In genomic region chrX:10329659-10330289, dm6 we compare ENCODE assay signal across 6 fruit fly cellular contexts.
TF ChIP-seq lines count a peak whose summit lies in the region.

Gene Gip (minus strand): TSS chrX:10329872.

- peak; percentile 39 to 49 for TF ChIP-seq CTCF in S2 (optimal IDR thresholded peaks at IDR 0.05; lab: Kevin White, UChicago)
- peak; percentile 90 for TF ChIP-seq CTCF in whole organism, embryonic (GFP tag; optimal IDR thresholded peaks at IDR 0.05; lab: Kevin White, UChicago)

TF ChIP-seq in whole organism, adult, 20 proteins besides CTCF, POLR2A, EP300 and RAD21 (continues in another document):
- TF ChIP-seq Crg-1 (GFP tag; optimal IDR thresholded peaks at IDR 0.05; lab: Kevin White, UChicago), result peak; percentile 38
- peak; percentile 81 for TF ChIP-seq kay (GFP tag; lab: Kevin White, UChicago; ENCODE audit: borderline replicate concordance)
- TF ChIP-seq CG5204 (GFP tag; optimal IDR thresholded peaks at IDR 0.05; lab: Kevin White, UChicago), result no peak
- no peak for TF ChIP-seq CG7045 (GFP tag; optimal IDR thresholded peaks at IDR 0.05; lab: Kevin White, UChicago)
- peak; percentile 71 for TF ChIP-seq CG7101 (tag; optimal IDR thresholded peaks at IDR 0.05; lab: Kevin White, UChicago)
- TF ChIP-seq CG1620 (GFP tag; optimal IDR thresholded peaks at IDR 0.05; lab: Kevin White, UChicago), result peak; percentile 10
- peak; percentile 89 for TF ChIP-seq pad (GFP tag; optimal IDR thresholded peaks at IDR 0.05; lab: Kevin White, UChicago)
- TF ChIP-seq ovo (GFP tag; optimal IDR thresholded peaks at IDR 0.05; lab: Kevin White, UChicago), result peak; percentile 71
- TF ChIP-seq bab1 (GFP tag; optimal IDR thresholded peaks at IDR 0.05; lab: Kevin White, UChicago), result peak; percentile 85
- peak; percentile 50 for TF ChIP-seq cic (GFP tag; optimal IDR thresholded peaks at IDR 0.05; lab: Kevin White, UChicago)
- TF ChIP-seq CG12768 (GFP tag; optimal IDR thresholded peaks at IDR 0.05; lab: Kevin White, UChicago), result peak; percentile 61
- TF ChIP-seq tj (GFP tag; optimal IDR thresholded peaks at IDR 0.05; lab: Kevin White, UChicago), result peak; percentile 61
- peak; percentile 55 for TF ChIP-seq CG14711 (tag; optimal IDR thresholded peaks at IDR 0.05; lab: Kevin White, UChicago)
- no peak for TF ChIP-seq Clk (GFP tag; optimal IDR thresholded peaks at IDR 0.05; lab: Kevin White, UChicago)
- TF ChIP-seq Mnt (GFP tag; optimal IDR thresholded peaks at IDR 0.05; lab: Kevin White, UChicago), result peak; percentile 83
- peak; percentile 49 for TF ChIP-seq CG33017 (tag; optimal IDR thresholded peaks at IDR 0.05; lab: Kevin White, UChicago)
- TF ChIP-seq CG11617 (GFP tag; optimal IDR thresholded peaks at IDR 0.05; lab: Kevin White, UChicago), result peak; percentile 62
- TF ChIP-seq cnc (optimal IDR thresholded peaks at IDR 0.05; lab: Kevin White, UChicago), result no peak

TF ChIP-seq in whole organism, embryonic, 481 proteins besides CTCF, POLR2A, EP300 and RAD21 (continues in another document):
- TF ChIP-seq Rfx (GFP tag; IDR thresholded peaks at IDR 0.05; lab: Robert Waterston, UW), result peak; percentile 19; the same call in 1 of the 2 replicates
- TF ChIP-seq lilli (GFP tag; optimal IDR thresholded peaks at IDR 0.05; lab: Kevin White, UChicago), result peak; percentile 26
- peak; percentile 17 for TF ChIP-seq HHEX (GFP tag; optimal IDR thresholded peaks at IDR 0.05; lab: Kevin White, UChicago)
- peak; percentile 36 for TF ChIP-seq Fer1 (GFP tag; optimal IDR thresholded peaks at IDR 0.05; lab: Kevin White, UChicago)
- TF ChIP-seq her (GFP tag; optimal IDR thresholded peaks at IDR 0.05; lab: Kevin White, UChicago), result peak; percentile 12
- no peak for TF ChIP-seq zf30C (GFP tag; optimal IDR thresholded peaks at IDR 0.05; lab: Kevin White, UChicago)
- no peak for TF ChIP-seq CG7987 (GFP tag; optimal IDR thresholded peaks at IDR 0.05; lab: Kevin White, UChicago)
- TF ChIP-seq bbx (GFP tag; IDR thresholded peaks at IDR 0.05; lab: Robert Waterston, UW; ENCODE audit: partially characterized antibody), result peak; percentile 16; the same call in 1 of the 2 replicates
- TF ChIP-seq cato (GFP tag; optimal IDR thresholded peaks at IDR 0.05; lab: Kevin White, UChicago; ENCODE audit: borderline replicate concordance), result no peak
- TF ChIP-seq CG12659 (GFP tag; optimal IDR thresholded peaks at IDR 0.05; lab: Kevin White, UChicago), result peak; percentile 1
- peak; percentile 60; the same call in 1 of the 3 replicates for TF ChIP-seq Dbx (GFP tag; IDR thresholded peaks at IDR 0.05; lab: Robert Waterston, UW)
- TF ChIP-seq kay (GFP tag; optimal IDR thresholded peaks at IDR 0.05; lab: Kevin White, UChicago), result no peak
- TF ChIP-seq CG13287 (GFP tag; IDR thresholded peaks at IDR 0.05; lab: Robert Waterston, UW; ENCODE audit: partially characterized antibody), result peak; percentile 27; the same call in 1 of the 2 replicates
- TF ChIP-seq CrebB (tag; optimal IDR thresholded peaks at IDR 0.05; lab: Kevin White, UChicago), result peak; percentile 33
- TF ChIP-seq sens (GFP tag; lab: Kevin White, UChicago), result peak; percentile 81
- TF ChIP-seq tup (GFP tag; optimal IDR thresholded peaks at IDR 0.05; lab: Kevin White, UChicago), result no peak
- TF ChIP-seq Adf1 (GFP tag; IDR thresholded peaks at IDR 0.05; lab: Robert Waterston, UW), result peak; percentile 50

TF ChIP-seq in whole organism, prepupa, 60 proteins besides CTCF, POLR2A, EP300 and RAD21 (continues in another document):
- TF ChIP-seq CG6808 (GFP tag; optimal IDR thresholded peaks at IDR 0.05; lab: Kevin White, UChicago), result no peak
- no peak for TF ChIP-seq CG6276 (GFP tag; optimal IDR thresholded peaks at IDR 0.05; lab: Kevin White, UChicago)
- TF ChIP-seq net (GFP tag; optimal IDR thresholded peaks at IDR 0.05; lab: Kevin White, UChicago), result peak; percentile 40
- no peak for TF ChIP-seq CG8632 (GFP tag; optimal IDR thresholded peaks at IDR 0.05; lab: Kevin White, UChicago)
- no peak for TF ChIP-seq dac (GFP tag; optimal IDR thresholded peaks at IDR 0.05; lab: Kevin White, UChicago)
- no peak for TF ChIP-seq CG10669 (GFP tag; optimal IDR thresholded peaks at IDR 0.05; lab: Kevin White, UChicago)
- no peak for TF ChIP-seq eg (GFP tag; IDR thresholded peaks at IDR 0.05; lab: Robert Waterston, UW)
- peak; percentile 80 for TF ChIP-seq Eip78C (GFP tag; lab: Kevin White, UChicago)
- TF ChIP-seq Hr39 (GFP tag; optimal IDR thresholded peaks at IDR 0.05; lab: Kevin White, UChicago), result no peak
- TF ChIP-seq topi (GFP tag; optimal IDR thresholded peaks at IDR 0.05; lab: Kevin White, UChicago), result peak; percentile 56
- TF ChIP-seq Ets96B (tag; optimal IDR thresholded peaks at IDR 0.05; lab: Kevin White, UChicago), result no peak
- TF ChIP-seq CG6163 (GFP tag; IDR thresholded peaks at IDR 0.05; lab: Robert Waterston, UW), result no peak; the same call in 2 of the 3 replicates
- TF ChIP-seq pdm3 (GFP tag; optimal IDR thresholded peaks at IDR 0.05; lab: Kevin White, UChicago), result peak; percentile 22
- no peak for TF ChIP-seq Hr4 (GFP tag; optimal IDR thresholded peaks at IDR 0.05; lab: Kevin White, UChicago)
- TF ChIP-seq Lpt (GFP tag; optimal IDR thresholded peaks at IDR 0.05; lab: Kevin White, UChicago), result no peak
- TF ChIP-seq cyc (GFP tag; optimal IDR thresholded peaks at IDR 0.05; lab: Kevin White, UChicago), result no peak
- no peak for TF ChIP-seq salr (GFP tag; optimal IDR thresholded peaks at IDR 0.05; lab: Kevin White, UChicago)
- TF ChIP-seq CG9139 (GFP tag; optimal IDR thresholded peaks at IDR 0.05; lab: Kevin White, UChicago), result no peak
- TF ChIP-seq CG8119 (GFP tag; IDR thresholded peaks at IDR 0.05; lab: Robert Waterston, UW), result peak; percentile 29; the same call in 1 of the 3 replicates
- TF ChIP-seq CG3032 (tag; optimal IDR thresholded peaks at IDR 0.05; lab: Kevin White, UChicago), result no peak

TF ChIP-seq in whole organism, pupa, 21 proteins besides CTCF, POLR2A, EP300 and RAD21:
- no peak for TF ChIP-seq CG10348 (GFP tag; IDR thresholded peaks at IDR 0.05; lab: Robert Waterston, UW)
- TF ChIP-seq CG32121 (GFP tag; IDR thresholded peaks at IDR 0.05; lab: Robert Waterston, UW), result peak; percentile 59
- no peak for TF ChIP-seq rn (GFP tag; IDR thresholded peaks at IDR 0.05; lab: Robert Waterston, UW)
- TF ChIP-seq CG34367 (tag; optimal IDR thresholded peaks at IDR 0.05; lab: Kevin White, UChicago), result no peak
- no peak for TF ChIP-seq CG9948 (tag; optimal IDR thresholded peaks at IDR 0.05; lab: Kevin White, UChicago)
- TF ChIP-seq CG12605 (GFP tag; IDR thresholded peaks at IDR 0.05; lab: Robert Waterston, UW), result 0 out of 2 replicates have a peak, but pooled peaks have one; percentile 33
- peak; percentile 36 for TF ChIP-seq EcR (GFP tag; optimal IDR thresholded peaks at IDR 0.05; lab: Kevin White, UChicago)
- no peak for TF ChIP-seq CG15710 (tag; optimal IDR thresholded peaks at IDR 0.05; lab: Kevin White, UChicago)
- no peak for TF ChIP-seq CG17806 (tag; optimal IDR thresholded peaks at IDR 0.05; lab: Kevin White, UChicago)
- TF ChIP-seq CG14655 (GFP tag; optimal IDR thresholded peaks at IDR 0.05; lab: Kevin White, UChicago), result no peak
- peak; percentile 24 for TF ChIP-seq Pif1A (GFP tag; optimal IDR thresholded peaks at IDR 0.05; lab: Kevin White, UChicago)
- TF ChIP-seq CG8159 (tag; optimal IDR thresholded peaks at IDR 0.05; lab: Kevin White, UChicago), result no peak
- peak; percentile 33 for TF ChIP-seq Snoo (tag; optimal IDR thresholded peaks at IDR 0.05; lab: Kevin White, UChicago)
- no peak for TF ChIP-seq D1 (tag; optimal IDR thresholded peaks at IDR 0.05; lab: Kevin White, UChicago)
- TF ChIP-seq CG8301 (tag; optimal IDR thresholded peaks at IDR 0.05; lab: Kevin White, UChicago), result no peak
- peak; percentile 61; the same call in 1 of the 2 replicates for TF ChIP-seq Ets98B (GFP tag; IDR thresholded peaks at IDR 0.05; lab: Robert Waterston, UW)
- peak; percentile 50 for TF ChIP-seq Pif1B (GFP tag; optimal IDR thresholded peaks at IDR 0.05; lab: Kevin White, UChicago)
- TF ChIP-seq CG4496 (GFP tag; IDR thresholded peaks at IDR 0.05; lab: Robert Waterston, UW), result peak; percentile 69
- TF ChIP-seq gl (tag; optimal IDR thresholded peaks at IDR 0.05; lab: Kevin White, UChicago), result no peak
- TF ChIP-seq fd96Ca (GFP tag; IDR thresholded peaks at IDR 0.05; lab: Robert Waterston, UW), result peak; percentile 31; the same call in 1 of the 3 replicates
- no peak for TF ChIP-seq CG13204 (GFP tag; optimal IDR thresholded peaks at IDR 0.05; lab: Kevin White, UChicago)

TF ChIP-seq in whole organism, wandering third instar larva, 38 proteins besides CTCF, POLR2A, EP300 and RAD21 (continues in another document):
- TF ChIP-seq Dif (GFP tag; optimal IDR thresholded peaks at IDR 0.05; lab: Kevin White, UChicago; ENCODE audit: partially characterized antibody) (peak; percentile 35), N (GFP tag; optimal IDR thresholded peaks at IDR 0.05; lab: Kevin White, UChicago) (no peak), jim (GFP tag; optimal IDR thresholded peaks at IDR 0.05; lab: Kevin White, UChicago) (no peak), Sp1 (GFP tag; optimal IDR thresholded peaks at IDR 0.05; lab: Kevin White, UChicago) (peak; percentile 48), Jra (GFP tag; optimal IDR thresholded peaks at IDR 0.05; lab: Kevin White, UChicago) (peak; percentile 35), pan (optimal IDR thresholded peaks at IDR 0.05; lab: Kevin White, UChicago) (no peak), Mio (GFP tag; optimal IDR thresholded peaks at IDR 0.05; lab: Kevin White, UChicago) (no peak), Vsx2 (GFP tag; optimal IDR thresholded peaks at IDR 0.05; lab: Kevin White, UChicago; ENCODE audit: partially characterized antibody) (peak; percentile 65), lola (GFP tag; optimal IDR thresholded peaks at IDR 0.05; lab: Kevin White, UChicago) (no peak), Abd-B (GFP tag; optimal IDR thresholded peaks at IDR 0.05; lab: Kevin White, UChicago) (no peak), foxo (GFP tag; optimal IDR thresholded peaks at IDR 0.05; lab: Kevin White, UChicago) (peak in 1 of 2 experiments; percentile 18), fru (GFP tag; optimal IDR thresholded peaks at IDR 0.05; lab: Kevin White, UChicago) (peak; percentile 24), GATAd (GFP tag; optimal IDR thresholded peaks at IDR 0.05; lab: Kevin White, UChicago) (no peak), Rel (GFP tag; optimal IDR thresholded peaks at IDR 0.05; lab: Kevin White, UChicago) (no peak), Rel (tag; optimal IDR thresholded peaks at IDR 0.05; lab: Kevin White, UChicago) (peak; percentile 73), Hr78 (GFP tag; optimal IDR thresholded peaks at IDR 0.05; lab: Kevin White, UChicago) (no peak), HLH106 (tag; optimal IDR thresholded peaks at IDR 0.05; lab: Kevin White, UChicago) (peak; percentile 2), br (GFP tag; optimal IDR thresholded peaks at IDR 0.05; lab: Kevin White, UChicago) (peak; percentile 55), dsf (GFP tag; optimal IDR thresholded peaks at IDR 0.05; lab: Kevin White, UChicago; ENCODE audit: borderline replicate concordance) (no peak), woc (GFP tag; optimal IDR thresholded peaks at IDR 0.05; lab: Kevin White, UChicago) (no peak), CG9705 (GFP tag; optimal IDR thresholded peaks at IDR 0.05; lab: Kevin White, UChicago) (no peak), dl (GFP tag; optimal IDR thresholded peaks at IDR 0.05; lab: Kevin White, UChicago; ENCODE audit: insufficient read depth in 1 of 2, partially characterized antibody in 2 of 2) (no peak), Hr83 (GFP tag; optimal IDR thresholded peaks at IDR 0.05; lab: Kevin White, UChicago; ENCODE audit: poor library complexity, severe bottlenecking) (peak; percentile 79)
